Fruit fly (Drosophila melanogaster) whole organism, pupa: ENCODE measurements around the gene Cpr65Av.

Source experiments
- CG34367 ChIP-seq: fragments of 200-800 bp; sonication (Bioruptor generic); optimal IDR thresholded peaks from 2 replicates; lab custom pipeline; 2018; ENCODE audit warnings: missing biosample characterization, mild to moderate bottlenecking, missing genetic modification characterization
- EcR ChIP-seq: fragments of 200-800 bp; sonication (Bioruptor generic); optimal IDR thresholded peaks from 3 replicates; lab custom pipeline; 2019; ENCODE audit warnings: missing biosample characterization, missing genetic modification characterization, mild to moderate bottlenecking, moderate library complexity, missing genetic modification reagents

DNA sequence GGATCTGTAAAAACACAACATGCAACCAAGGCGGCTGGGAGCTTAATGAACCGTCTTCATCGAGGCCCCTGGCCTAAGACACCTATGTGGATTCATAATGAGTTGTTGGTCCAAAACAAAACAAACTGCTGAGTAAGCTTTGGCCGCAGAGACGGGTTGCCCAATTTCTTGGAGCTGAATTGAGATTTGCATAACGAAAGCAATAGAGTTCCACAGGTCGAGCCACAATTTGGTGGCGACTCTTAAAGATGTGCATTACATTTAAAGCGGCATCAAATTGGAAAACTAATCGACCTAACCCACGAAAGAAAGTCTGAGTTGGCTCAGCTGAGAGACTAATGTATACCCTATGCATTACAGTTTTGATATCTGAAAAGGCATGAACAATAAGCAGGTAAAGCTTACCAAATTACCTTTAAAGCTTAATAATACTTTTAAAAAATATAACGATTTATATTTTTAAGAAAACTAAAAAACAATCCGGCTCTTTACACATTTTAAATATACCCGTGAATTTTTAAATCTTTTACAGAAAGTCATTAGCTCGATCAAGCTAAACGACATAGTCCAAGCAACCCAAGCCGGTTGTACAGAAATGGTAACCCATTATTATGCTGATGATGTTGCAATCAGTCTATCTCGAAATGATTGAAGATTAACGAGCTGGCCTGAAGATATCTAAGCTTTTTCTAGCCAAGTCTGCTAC, 17.7 kb upstream of the Cpr65Av start, which contains the start of gene CG13297:
- TF ChIP-seq CG34367 (tag; lab: Kevin White, UChicago): no peak
- TF ChIP-seq EcR: no peak
